Fruit fly (Drosophila melanogaster) whole organism, pupa: ENCODE measurements around the gene CG6225.

ENCODE experiments used
- CG10348 ChIP-seq: fragments of 200-800 bp; sonication (Bioruptor generic); IDR thresholded peaks from 2 replicates; pipeline ENCODE4 v1.3.6; 2022; ENCODE audit warnings: missing biosample characterization, missing genetic modification characterization
- CG12605 ChIP-seq: fragments of 200-800 bp; sonication (Bioruptor generic); IDR thresholded peaks from 2 replicates; pipeline ENCODE4 v1.3.6; 2022; ENCODE audit warnings: missing biosample characterization, missing genetic modification characterization
- CG13204 ChIP-seq: fragments of 200-800 bp; sonication (Bioruptor generic); optimal IDR thresholded peaks from 2 replicates; lab custom pipeline; 2018; ENCODE audit warnings: missing biosample characterization, mild to moderate bottlenecking, missing genetic modification characterization, moderate library complexity
- CG14655 ChIP-seq: fragments of 200-800 bp; sonication (Bioruptor generic); optimal IDR thresholded peaks from 3 replicates; lab custom pipeline; 2017; ENCODE audit warnings: mild to moderate bottlenecking, missing biosample characterization, missing genetic modification reagents, missing genetic modification characterization
- CG15710 ChIP-seq: fragments of 200-800 bp; sonication (Bioruptor generic); optimal IDR thresholded peaks from 2 replicates; lab custom pipeline; 2018; ENCODE audit warnings: missing biosample characterization, mild to moderate bottlenecking, missing genetic modification characterization, moderate library complexity
- CG17806 ChIP-seq: fragments of 200-800 bp; sonication (Bioruptor generic); optimal IDR thresholded peaks from 2 replicates; lab custom pipeline; 2018; ENCODE audit warnings: missing biosample characterization, mild to moderate bottlenecking, missing genetic modification characterization, moderate library complexity
- CG32121 ChIP-seq: fragments of 200-800 bp; sonication (Bioruptor generic); IDR thresholded peaks from 2 replicates; pipeline ENCODE4 v1.3.6; 2022; ENCODE audit warnings: missing biosample characterization, missing genetic modification characterization
- CG34367 ChIP-seq: fragments of 200-800 bp; sonication (Bioruptor generic); optimal IDR thresholded peaks from 2 replicates; lab custom pipeline; 2018; ENCODE audit warnings: missing biosample characterization, mild to moderate bottlenecking, missing genetic modification characterization
- CG4496 ChIP-seq: fragments of 200-800 bp; sonication (Bioruptor generic); IDR thresholded peaks from 3 replicates; pipeline ENCODE4 v1.3.6; 2022; ENCODE audit warnings: missing biosample characterization, missing genetic modification characterization
- CG8159 ChIP-seq: fragments of 200-800 bp; sonication (Bioruptor generic); optimal IDR thresholded peaks from 3 replicates; lab custom pipeline; 2018; ENCODE audit warnings: missing biosample characterization, mild to moderate bottlenecking, missing genetic modification characterization, moderate library complexity
- CG8301 ChIP-seq: fragments of 200-800 bp; sonication (Bioruptor generic); optimal IDR thresholded peaks from 2 replicates; lab custom pipeline; 2018; ENCODE audit warnings: missing biosample characterization, mild to moderate bottlenecking, missing genetic modification characterization
- CG9948 ChIP-seq: fragments of 200-800 bp; sonication (Bioruptor generic); optimal IDR thresholded peaks from 2 replicates; lab custom pipeline; 2018; ENCODE audit warnings: missing biosample characterization, mild to moderate bottlenecking, missing genetic modification characterization, moderate library complexity
- D1 ChIP-seq: fragments of 200-800 bp; sonication (Bioruptor generic); optimal IDR thresholded peaks from 2 replicates; lab custom pipeline; 2018; ENCODE audit warnings: missing biosample characterization, mild to moderate bottlenecking, missing genetic modification characterization, moderate library complexity
- EcR ChIP-seq: fragments of 200-800 bp; sonication (Bioruptor generic); optimal IDR thresholded peaks from 3 replicates; lab custom pipeline; 2019; ENCODE audit warnings: missing biosample characterization, missing genetic modification characterization, mild to moderate bottlenecking, moderate library complexity, missing genetic modification reagents
- Ets98B ChIP-seq: fragments of 200-800 bp; sonication (Bioruptor generic); IDR thresholded peaks from 2 replicates; pipeline ENCODE4 v1.3.6; 2022; ENCODE audit warnings: missing biosample characterization, missing genetic modification characterization
- Pif1A ChIP-seq: fragments of 200-800 bp; sonication (Bioruptor generic); optimal IDR thresholded peaks from 3 replicates; lab custom pipeline; 2016; ENCODE audit warnings: missing biosample characterization, missing genetic modification characterization
- Pif1B ChIP-seq: fragments of 200-800 bp; sonication (Bioruptor generic); optimal IDR thresholded peaks from 3 replicates; lab custom pipeline; 2016; ENCODE audit warnings: missing biosample characterization, missing genetic modification characterization
- Snoo ChIP-seq: fragments of 200-800 bp; sonication (Bioruptor generic); optimal IDR thresholded peaks from 3 replicates; lab custom pipeline; 2017; ENCODE audit warnings: missing biosample characterization, mild to moderate bottlenecking, missing genetic modification characterization, inconsistent platforms
- fd96Ca ChIP-seq: fragments of 200-800 bp; sonication (Bioruptor generic); IDR thresholded peaks from 3 replicates; pipeline ENCODE4 v1.3.6; 2022; ENCODE audit warnings: missing biosample characterization, missing genetic modification characterization
- gl ChIP-seq: fragments of 200-800 bp; sonication (Bioruptor generic); optimal IDR thresholded peaks from 2 replicates; lab custom pipeline; 2018; ENCODE audit warnings: missing biosample characterization, mild to moderate bottlenecking, missing genetic modification characterization
- rn ChIP-seq: fragments of 200-800 bp; sonication (Bioruptor generic); IDR thresholded peaks from 2 replicates; pipeline ENCODE4 v1.3.6; 2022; ENCODE audit warnings: missing biosample characterization, missing genetic modification characterization

The CG6225 gene

DNA sequence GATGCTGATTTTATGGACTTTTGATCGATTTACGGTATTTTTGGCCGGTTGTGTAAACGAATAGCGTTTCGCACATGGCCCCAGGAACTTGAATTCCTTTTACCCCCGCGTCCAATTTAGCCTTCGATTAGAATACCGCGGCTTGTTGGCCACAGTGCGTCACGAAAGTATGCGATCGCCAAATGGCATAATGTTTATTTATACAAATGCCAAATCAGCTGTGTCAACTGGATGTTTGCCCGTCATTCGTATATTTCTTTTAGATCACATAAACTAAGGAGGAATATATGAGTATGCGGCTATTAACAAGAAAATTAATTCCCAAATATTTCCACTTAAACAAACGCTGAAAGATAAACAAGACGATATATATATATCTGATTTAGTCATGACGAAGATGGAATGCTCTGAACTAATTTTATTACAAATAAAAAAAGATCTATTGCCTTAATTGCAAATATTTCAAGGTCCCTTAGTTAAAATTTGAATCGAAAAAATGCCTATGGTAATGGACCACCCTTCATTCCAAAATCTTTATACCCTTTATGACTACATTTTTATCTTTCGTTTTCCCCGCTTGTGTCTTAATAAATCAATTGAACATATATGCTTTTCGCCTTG is 2.7 kb downstream of the CG6225 start:
- TF ChIP-seq Ets98B (GFP tag; lab: Robert Waterston, UW): no peak
- TF ChIP-seq fd96Ca (GFP tag; lab: Robert Waterston, UW): no peak
- no peak for TF ChIP-seq CG17806 (tag; lab: Kevin White, UChicago)
- no peak for TF ChIP-seq Snoo
- no peak for TF ChIP-seq CG8301 (tag; lab: Kevin White, UChicago)
- TF ChIP-seq D1: no peak
- no peak for TF ChIP-seq CG32121 (GFP tag; lab: Robert Waterston, UW)
- TF ChIP-seq CG9948 (tag; lab: Kevin White, UChicago): no peak
- no peak for TF ChIP-seq CG10348 (GFP tag; lab: Robert Waterston, UW)
- TF ChIP-seq gl: no peak
- TF ChIP-seq Pif1B (GFP tag; lab: Kevin White, UChicago): no peak
- no peak for TF ChIP-seq CG14655 (GFP tag; lab: Kevin White, UChicago)
- TF ChIP-seq CG34367 (tag; lab: Kevin White, UChicago): no peak
- TF ChIP-seq Pif1A (GFP tag; lab: Kevin White, UChicago): no peak

DNA sequence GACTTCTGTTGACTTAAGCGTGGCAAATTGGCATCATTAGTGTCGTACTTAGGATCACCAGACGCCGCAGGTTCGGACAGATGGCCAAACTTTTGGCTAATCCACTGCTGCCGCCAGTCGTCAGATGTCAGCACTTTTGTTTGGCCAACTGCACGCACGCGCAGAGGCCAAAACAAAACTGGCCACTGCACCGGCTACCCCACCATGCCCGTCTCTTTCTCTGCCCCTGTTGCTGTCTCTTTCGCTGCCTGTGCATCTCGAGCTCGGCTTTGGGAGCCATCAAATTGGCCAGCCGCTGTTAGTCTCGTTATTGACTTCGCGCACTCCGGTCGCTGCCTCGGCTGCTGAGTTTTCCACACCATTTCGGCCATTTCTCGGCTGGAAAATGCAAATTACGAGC is 8.2 kb downstream of the CG6225 start, which contains the start of gene CG14395:
TSS of gene CG14395 (plus strand) at position 301 of the 400 bp plus-strand sequence.
- TF ChIP-seq gl (no peak), CG15710 (tag; lab: Kevin White, UChicago) (no peak), Ets98B (GFP tag; lab: Robert Waterston, UW) (0 out of 2 replicates have a peak, but pooled peaks have one; percentile 17), CG4496 (GFP tag; lab: Robert Waterston, UW) (peak; percentile 72; the same call in 2 of the 3 replicates), CG34367 (tag; lab: Kevin White, UChicago) (no peak)

DNA sequence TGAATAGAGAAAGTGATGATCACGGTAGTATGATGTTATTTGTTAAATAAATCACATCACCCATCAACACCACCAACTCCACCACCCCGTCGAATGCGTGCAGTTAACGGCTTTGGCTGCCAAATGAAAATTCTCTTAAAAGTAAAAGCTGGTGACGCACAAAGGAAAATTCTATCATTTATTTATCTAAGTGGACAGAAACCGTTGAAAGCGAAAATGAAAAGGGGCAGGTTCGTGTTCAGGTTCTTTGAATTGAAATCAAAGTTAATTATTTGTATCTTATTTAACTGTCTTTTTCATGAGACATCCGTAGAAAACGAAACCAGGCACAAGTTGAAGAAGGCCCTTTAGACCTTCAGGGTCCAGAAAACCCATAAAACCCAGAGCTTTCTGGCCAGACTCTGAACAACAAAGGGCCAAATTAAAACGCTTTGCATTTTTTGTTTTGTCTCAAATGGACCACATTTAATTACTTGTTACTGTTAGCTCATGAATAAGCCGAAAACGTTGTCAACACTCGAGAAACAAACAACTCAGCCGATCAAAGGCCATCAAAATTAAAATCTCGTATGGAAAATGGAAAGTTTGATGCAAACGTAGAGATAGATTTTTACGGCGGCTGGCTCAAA is 11.9 kb downstream of the CG6225 start:
- TF ChIP-seq CG4496 (GFP tag; lab: Robert Waterston, UW): no peak
- TF ChIP-seq gl: no peak
- TF ChIP-seq Pif1A (GFP tag; lab: Kevin White, UChicago): no peak
- TF ChIP-seq CG14655 (GFP tag; lab: Kevin White, UChicago): no peak
- no peak for TF ChIP-seq CG13204 (GFP tag; lab: Kevin White, UChicago)
- TF ChIP-seq Pif1B (GFP tag; lab: Kevin White, UChicago): no peak
- no peak for TF ChIP-seq CG32121 (GFP tag; lab: Robert Waterston, UW)
- no peak for TF ChIP-seq EcR (GFP tag; lab: Kevin White, UChicago)
- TF ChIP-seq CG17806 (tag; lab: Kevin White, UChicago): no peak
- TF ChIP-seq rn (GFP tag; lab: Robert Waterston, UW): no peak
- no peak for TF ChIP-seq CG8301 (tag; lab: Kevin White, UChicago)
- no peak for TF ChIP-seq CG10348 (GFP tag; lab: Robert Waterston, UW)
- TF ChIP-seq, all 21 proteins: peak for 0

DNA sequence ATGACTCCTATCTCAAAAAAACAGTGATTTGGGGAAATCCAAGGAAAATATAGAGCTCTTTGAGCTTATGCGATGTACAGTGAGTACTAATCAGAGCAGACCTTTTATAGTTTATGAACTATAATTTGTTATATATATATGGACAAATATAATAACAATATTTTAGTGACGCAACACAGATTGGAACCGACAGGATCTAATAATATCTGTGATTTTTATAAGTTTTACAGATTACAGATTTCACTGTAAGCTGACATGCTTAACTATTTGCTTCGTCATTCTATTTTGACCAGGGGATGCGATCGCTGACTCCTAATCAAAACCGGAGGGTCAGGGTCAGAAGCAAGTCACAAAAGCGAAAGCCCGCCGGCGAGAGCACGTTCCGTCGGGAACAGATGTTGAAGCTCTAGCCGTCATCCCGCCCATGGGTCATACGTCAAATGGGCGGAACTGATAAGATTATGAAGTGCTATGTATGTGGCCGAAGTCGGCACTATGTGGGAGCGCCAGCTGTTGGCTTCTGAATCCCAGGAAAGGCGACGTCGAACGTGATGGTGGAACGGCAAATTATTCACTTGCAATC is 19.8 kb downstream of the CG6225 start, which contains the start of gene Gnmt:
TSS of gene Gnmt (plus strand) at position 568 of the 583 bp plus-strand sequence.
- TF ChIP-seq CG9948 (tag; lab: Kevin White, UChicago) (no peak), EcR (GFP tag; lab: Kevin White, UChicago) (no peak), CG8159 (tag; lab: Kevin White, UChicago) (no peak), CG12605 (GFP tag; lab: Robert Waterston, UW) (no peak), CG10348 (GFP tag; lab: Robert Waterston, UW) (no peak), CG15710 (tag; lab: Kevin White, UChicago) (no peak), CG14655 (GFP tag; lab: Kevin White, UChicago) (no peak), Pif1A (GFP tag; lab: Kevin White, UChicago) (no peak), CG4496 (GFP tag; lab: Robert Waterston, UW) (no peak), Snoo (no peak), CG13204 (GFP tag; lab: Kevin White, UChicago) (no peak), Ets98B (GFP tag; lab: Robert Waterston, UW) (no peak), rn (GFP tag; lab: Robert Waterston, UW) (no peak)

DNA sequence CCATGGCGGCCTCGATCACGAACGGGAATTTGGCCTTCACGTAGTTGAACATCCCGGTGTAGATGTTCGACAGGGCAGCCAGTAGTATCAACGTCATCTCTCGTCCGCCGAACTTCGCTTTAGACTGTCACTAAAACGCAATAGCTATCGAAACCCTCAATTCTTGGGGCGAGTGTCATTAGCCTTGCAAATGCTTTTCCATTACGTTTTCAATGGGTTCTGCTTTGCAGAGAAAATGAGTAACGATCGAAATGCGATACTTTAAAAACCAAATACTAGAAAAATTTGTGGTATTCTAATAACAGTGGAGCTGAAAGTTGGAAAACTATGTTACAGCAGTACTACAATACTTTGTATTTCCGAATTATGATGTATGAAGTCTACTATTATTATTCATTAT is 21.8 kb downstream of the CG6225 start, which contains the start of gene CG43630:
TSS of gene CG43630 (minus strand) at position 101 of the 400 bp plus-strand sequence.
- TF ChIP-seq CG9948 (tag; lab: Kevin White, UChicago) (no peak), CG15710 (tag; lab: Kevin White, UChicago) (no peak), CG4496 (GFP tag; lab: Robert Waterston, UW) (no peak), Snoo (no peak), EcR (GFP tag; lab: Kevin White, UChicago) (no peak), CG10348 (GFP tag; lab: Robert Waterston, UW) (no peak), CG14655 (GFP tag; lab: Kevin White, UChicago) (no peak), Pif1A (GFP tag; lab: Kevin White, UChicago) (no peak), D1 (no peak), CG8301 (tag; lab: Kevin White, UChicago) (no peak), CG34367 (tag; lab: Kevin White, UChicago) (no peak), CG12605 (GFP tag; lab: Robert Waterston, UW) (no peak), Pif1B (GFP tag; lab: Kevin White, UChicago) (no peak), CG17806 (tag; lab: Kevin White, UChicago) (no peak), CG13204 (GFP tag; lab: Kevin White, UChicago) (no peak), Ets98B (GFP tag; lab: Robert Waterston, UW) (no peak), rn (GFP tag; lab: Robert Waterston, UW) (no peak)
